Worm (Caenorhabditis elegans) whole organism, early embryonic: ENCODE data around the gene cux-7.
A peak's percentile ranks its signal among the peaks of the same experiment; 100 is the strongest.

Experiments
- B0310.2 ChIP-seq: sonication (generic microtip); optimal IDR thresholded peaks from 2 replicates; lab custom pipeline; 2016; ENCODE audit warnings: mild to moderate bottlenecking, missing genetic modification characterization, missing compliant biosample characterization
- F13C5.2 ChIP-seq: sonication (generic microtip); optimal IDR thresholded peaks from 2 replicates; lab custom pipeline; 2017; ENCODE audit warnings: mild to moderate bottlenecking, missing genetic modification characterization, inconsistent platforms, missing compliant biosample characterization
- ama-1 ChIP-seq: fragments of 150-350 bp; optimal IDR thresholded peaks from 2 replicates; lab custom pipeline; 2014
- ceh-13 ChIP-seq: fragments of 200-800 bp; sonication (Bioruptor generic); optimal IDR thresholded peaks from 2 replicates; lab custom pipeline; 2018; ENCODE audit warnings: mild to moderate bottlenecking, missing genetic modification characterization, missing compliant biosample characterization
- ceh-36 ChIP-seq: sonication (generic microtip); optimal IDR thresholded peaks from 2 replicates; lab custom pipeline; 2016; ENCODE audit warnings: missing genetic modification characterization, inconsistent platforms, missing compliant biosample characterization
- ets-7 ChIP-seq: sonication (generic microtip); optimal IDR thresholded peaks from 2 replicates; lab custom pipeline; 2016; ENCODE audit warnings: missing genotype, missing genetic modification characterization, missing compliant biosample characterization
- flt-1 ChIP-seq: fragments of 200-800 bp; sonication (Bioruptor generic); IDR thresholded peaks from 2 replicates; pipeline ENCODE4 v1.3.6; 2022; ENCODE audit warnings: missing genetic modification characterization, missing compliant biosample characterization
- hmbx-1 ChIP-seq: sonication (generic microtip); optimal IDR thresholded peaks from 2 replicates; lab custom pipeline; 2016; ENCODE audit warnings: mild to moderate bottlenecking, missing genetic modification characterization, missing compliant biosample characterization
- hmg-4 ChIP-seq: fragments of 200-800 bp; sonication (Bioruptor generic); optimal IDR thresholded peaks from 2 replicates; lab custom pipeline; 2018; ENCODE audit warnings: mild to moderate bottlenecking, missing genetic modification characterization, missing compliant biosample characterization
- hnd-1 ChIP-seq: sonication (generic microtip); optimal IDR thresholded peaks from 2 replicates; lab custom pipeline; 2016; ENCODE audit warnings: missing genetic modification characterization, missing compliant biosample characterization
- pes-1 ChIP-seq: fragments of 200-800 bp; sonication (Bioruptor generic); IDR thresholded peaks from 2 replicates; pipeline ENCODE4 v1.3.6; 2022; ENCODE audit warnings: missing genetic modification reagents, missing genetic modification characterization, missing compliant biosample characterization
- scrt-1 ChIP-seq: fragments of 200-800 bp; sonication (Bioruptor generic); IDR thresholded peaks from 2 replicates; pipeline ENCODE4 v1.3.6; 2022; ENCODE audit warnings: missing genetic modification characterization, missing compliant biosample characterization
- sea-1 ChIP-seq: fragments of 200-800 bp; sonication (Bioruptor generic); conservative IDR thresholded peaks from 2 replicates; pipeline ENCODE4 v1.3.6; 2022; ENCODE audit warnings: missing genetic modification characterization, missing compliant biosample characterization
- tbx-11 ChIP-seq: fragments of 200-800 bp; sonication (Bioruptor generic); IDR thresholded peaks from 2 replicates; pipeline ENCODE4 v1.3.6; 2022; ENCODE audit warnings: missing genetic modification characterization, missing compliant biosample characterization
- tbx-37 ChIP-seq: fragments of 200-800 bp; sonication (Bioruptor generic); conservative IDR thresholded peaks from 2 replicates; pipeline ENCODE4 v1.3.6; 2022; ENCODE audit warnings: missing genetic modification reagents, missing genetic modification characterization, missing compliant biosample characterization
- tra-4 ChIP-seq: sonication (generic microtip); optimal IDR thresholded peaks from 2 replicates; lab custom pipeline; 2017; ENCODE audit warnings: missing genetic modification characterization, missing compliant biosample characterization

The cux-7 gene

DNA sequence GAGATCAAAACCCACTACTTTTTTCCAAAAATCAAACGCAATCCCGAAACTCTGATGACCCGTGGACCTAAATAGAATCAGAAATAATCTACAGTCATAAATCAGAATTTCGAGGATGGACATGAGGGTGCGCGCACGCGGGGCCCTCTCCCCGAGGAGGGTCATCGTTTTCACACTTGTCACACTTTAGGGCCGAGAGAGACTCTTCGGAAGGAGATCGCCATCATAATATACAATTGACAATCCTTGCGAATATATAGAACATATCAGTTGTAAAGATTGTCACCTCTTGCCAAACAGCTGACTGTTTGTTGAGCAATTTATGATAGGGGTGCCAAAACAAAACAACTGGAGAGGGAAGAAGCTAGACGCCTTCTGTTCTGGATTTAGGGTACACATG, 9.5 kb upstream of the cux-7 start:
- TF ChIP-seq tra-4 (tag; lab: Kevin White, UChicago) (no peak), hmg-4 (GFP tag; lab: Kevin White, UChicago) (no peak), B0310.2 (tag; lab: Kevin White, UChicago) (no peak), hmbx-1 (tag; lab: Kevin White, UChicago) (no peak), F13C5.2 (tag; lab: Kevin White, UChicago) (no peak)

- TF ChIP-seq tbx-37 (GFP tag; lab: Robert Waterston, UW) (no peak), hmg-4 (GFP tag; lab: Kevin White, UChicago) (no peak), tra-4 (tag; lab: Kevin White, UChicago) (no peak), hmbx-1 (tag; lab: Kevin White, UChicago) (no peak), flt-1 (GFP tag; lab: Robert Waterston, UW) (no peak), ceh-36 (tag; lab: Kevin White, UChicago) (no peak), ama-1 (lab: Kevin White, UChicago) (no peak), pes-1 (GFP tag; lab: Robert Waterston, UW) (no peak), F13C5.2 (tag; lab: Kevin White, UChicago) (no peak), ceh-13 (GFP tag; lab: Kevin White, UChicago) (no peak), B0310.2 (tag; lab: Kevin White, UChicago) (no peak), scrt-1 (GFP tag; lab: Robert Waterston, UW) (no peak), hnd-1 (tag; lab: Kevin White, UChicago) (no peak), ets-7 (no peak)
These were observed 6.4 kb upstream of the cux-7 start for ce11 chrIII:7526974-7527466.

- TF ChIP-seq sea-1 (GFP tag; lab: Robert Waterston, UW) (no peak), ceh-13 (GFP tag; lab: Kevin White, UChicago) (no peak)
These were observed 4.2 kb upstream of the cux-7 start for ce11 chrIII:7524830-7525344.

DNA sequence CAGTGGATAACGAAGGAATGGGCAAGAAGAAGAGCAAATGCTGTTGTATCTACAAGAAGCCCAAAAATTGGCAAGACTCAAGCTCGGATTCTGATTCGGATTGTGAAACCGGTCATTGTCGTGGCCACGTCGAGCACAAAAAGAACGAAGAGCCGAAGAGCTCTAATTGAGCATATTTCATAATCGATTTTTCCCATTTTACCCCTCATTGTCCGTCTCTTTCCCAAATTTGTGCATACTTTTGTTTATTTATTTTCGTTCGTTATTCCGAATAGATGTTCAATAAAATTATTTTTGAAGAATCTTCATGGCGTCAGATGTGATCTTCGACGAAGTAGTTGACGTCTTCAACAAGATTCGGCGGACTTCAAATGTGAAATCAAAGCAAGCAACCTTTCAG, 518 bp upstream of the cux-7 start, which contains the start of gene lig-4:
lig-4 (plus strand) TSS at position 301 of the 400 bp plus-strand sequence.
- TF ChIP-seq hmg-4 (GFP tag; lab: Kevin White, UChicago), result no peak
- no peak for TF ChIP-seq ets-7
- TF ChIP-seq pes-1 (GFP tag; lab: Robert Waterston, UW), result no peak

DNA sequence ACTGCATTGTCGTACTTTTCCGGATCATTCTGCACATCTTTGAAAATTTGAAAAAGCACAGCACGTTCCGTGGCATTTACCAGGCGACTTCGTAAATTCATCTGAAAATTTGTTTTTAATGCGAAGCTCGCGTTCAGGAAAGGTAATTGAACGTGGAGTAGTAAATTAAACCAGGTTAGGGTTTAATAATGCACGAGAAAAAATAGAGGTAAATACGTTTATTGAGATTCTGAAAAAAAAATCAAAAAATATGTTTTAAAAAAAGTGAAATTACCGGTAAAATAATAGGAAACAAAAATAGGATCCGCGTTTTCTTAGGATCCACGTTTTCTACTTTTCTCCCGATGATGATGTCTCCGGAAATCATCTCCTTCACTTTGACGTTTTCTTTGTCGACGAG, 2.2 kb downstream of the cux-7 start, which contains the start of gene clk-2:
clk-2 (minus strand) TSS at position 101 of the 400 bp plus-strand sequence.
- no peak for TF ChIP-seq tbx-37 (GFP tag; lab: Robert Waterston, UW)
- TF ChIP-seq pes-1 (GFP tag; lab: Robert Waterston, UW), result no peak
- TF ChIP-seq flt-1 (GFP tag; lab: Robert Waterston, UW), result no peak
- no peak for TF ChIP-seq B0310.2 (tag; lab: Kevin White, UChicago)
- no peak for TF ChIP-seq hnd-1 (tag; lab: Kevin White, UChicago)
- no peak for TF ChIP-seq ceh-36 (tag; lab: Kevin White, UChicago)
- no peak for TF ChIP-seq tra-4 (tag; lab: Kevin White, UChicago)
- TF ChIP-seq scrt-1 (GFP tag; lab: Robert Waterston, UW), result no peak
- no peak for TF ChIP-seq ceh-13 (GFP tag; lab: Kevin White, UChicago)
- TF ChIP-seq F13C5.2 (tag; lab: Kevin White, UChicago), result no peak

DNA sequence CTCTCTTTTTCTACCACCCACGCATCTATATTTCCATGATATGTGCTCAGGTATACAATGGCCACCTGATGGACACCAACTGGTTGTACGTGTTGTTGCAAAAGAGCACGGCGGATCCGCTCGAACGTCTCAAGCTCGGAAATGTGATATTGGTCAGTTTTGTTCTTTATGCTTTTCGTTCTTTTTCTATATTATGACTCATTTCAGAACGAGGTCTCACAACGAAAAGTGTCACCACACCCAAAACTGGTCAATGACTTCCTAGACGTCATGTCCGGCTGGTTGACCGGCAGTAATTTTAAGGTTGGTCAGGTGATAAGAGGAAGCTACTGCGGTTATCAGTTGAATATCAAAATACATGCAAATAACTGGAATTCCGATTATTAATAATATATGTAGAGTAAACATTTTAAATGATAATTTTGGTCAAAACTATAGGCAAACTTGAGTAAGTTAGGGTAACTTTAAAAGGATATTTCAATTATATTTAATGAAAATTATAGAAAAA, 12.5 kb downstream of the cux-7 start, which contains the start of gene cls-1:
cls-1 (plus strand) TSS at position 51 of the 508 bp plus-strand sequence.
- TF ChIP-seq hmg-4 (GFP tag; lab: Kevin White, UChicago) (no peak), ceh-36 (tag; lab: Kevin White, UChicago) (no peak), ets-7 (no peak), scrt-1 (GFP tag; lab: Robert Waterston, UW) (no peak), ama-1 (lab: Kevin White, UChicago) (no peak), hmbx-1 (tag; lab: Kevin White, UChicago) (no peak), B0310.2 (tag; lab: Kevin White, UChicago) (no peak), F13C5.2 (tag; lab: Kevin White, UChicago) (no peak), tbx-11 (GFP tag; lab: Robert Waterston, UW) (no peak), ceh-13 (GFP tag; lab: Kevin White, UChicago) (no peak), sea-1 (GFP tag; lab: Robert Waterston, UW) (no peak), flt-1 (GFP tag; lab: Robert Waterston, UW) (no peak)

DNA sequence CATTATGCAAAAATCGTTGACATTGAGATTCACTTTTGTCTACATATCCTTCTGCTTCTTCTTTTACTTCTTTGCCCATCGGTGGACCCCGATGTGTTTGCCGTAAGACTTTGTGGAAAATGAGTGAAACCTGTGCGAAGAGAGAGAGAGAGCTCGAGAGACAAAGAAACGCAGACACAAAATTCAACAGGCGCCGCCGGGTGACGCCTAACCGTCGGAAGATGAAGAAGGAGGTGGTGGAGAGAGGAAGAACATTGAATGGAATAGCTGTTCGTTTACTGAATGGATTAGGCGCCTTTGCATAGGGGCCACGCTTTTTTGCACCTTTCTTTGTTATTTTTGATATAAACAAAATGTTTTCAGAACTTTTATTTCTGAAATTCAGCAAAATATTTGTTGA, 13.7 kb downstream of the cux-7 start:
- no peak for TF ChIP-seq hmg-4 (GFP tag; lab: Kevin White, UChicago)
- no peak for TF ChIP-seq ama-1 (lab: Kevin White, UChicago)
- no peak for TF ChIP-seq flt-1 (GFP tag; lab: Robert Waterston, UW)
- no peak for TF ChIP-seq sea-1 (GFP tag; lab: Robert Waterston, UW)
- no peak for TF ChIP-seq tbx-37 (GFP tag; lab: Robert Waterston, UW)
- no peak for TF ChIP-seq pes-1 (GFP tag; lab: Robert Waterston, UW)
- no peak for TF ChIP-seq ets-7
- TF ChIP-seq B0310.2 (tag; lab: Kevin White, UChicago), result no peak
- TF ChIP-seq tra-4 (tag; lab: Kevin White, UChicago), result no peak

ce11 chrIII:7499421-7499902, 21.2 kb downstream of the cux-7 start, which contains the start of the genes C07H6.9 and sap-140:
Gene C07H6.9, minus strand, starts transcription at chrIII:7499471.
Gene sap-140, plus strand, starts transcription at chrIII:7499738.
- TF ChIP-seq B0310.2 (tag; lab: Kevin White, UChicago) (no peak), tbx-37 (GFP tag; lab: Robert Waterston, UW) (no peak), hmbx-1 (tag; lab: Kevin White, UChicago) (no peak), F13C5.2 (tag; lab: Kevin White, UChicago) (peak; percentile 51), scrt-1 (GFP tag; lab: Robert Waterston, UW) (no peak)
